Worm (Caenorhabditis elegans) whole organism, midembryonic: Measurements from ENCODE around the gene hsp-12.3.

Experiments
- T22C8.4 ChIP-seq: fragments of 200-800 bp; sonication (Bioruptor generic); IDR thresholded peaks from 2 replicates; pipeline ENCODE4 v1.3.6; 2022; ENCODE audit warnings: missing genetic modification characterization, missing compliant biosample characterization
- cog-1 ChIP-seq: sonication (generic microtip); optimal IDR thresholded peaks from 2 replicates; lab custom pipeline; 2016; ENCODE audit warnings: missing genetic modification characterization, missing compliant biosample characterization
- flt-1 ChIP-seq: fragments of 200-800 bp; sonication (Bioruptor generic); IDR thresholded peaks from 2 replicates; pipeline ENCODE4 v1.3.6; 2022; ENCODE audit warnings: missing genetic modification characterization, missing compliant biosample characterization
- klf-2 ChIP-seq: fragments of 200-800 bp; sonication (Bioruptor generic); conservative IDR thresholded peaks from 2 replicates; pipeline ENCODE4 v1.3.6; 2022; ENCODE audit warnings: missing genetic modification reagents, missing genetic modification characterization, missing compliant biosample characterization
- med-1 ChIP-seq: sonication (generic microtip); optimal IDR thresholded peaks from 2 replicates; lab custom pipeline; 2017; ENCODE audit warnings: missing genetic modification characterization, mild to moderate bottlenecking, missing compliant biosample characterization, antibody characterized with exemption, missing genetic modification reagents; ENCODE audit not compliant: insufficient read depth
- ref-1 ChIP-seq: fragments of 200-800 bp; sonication (Bioruptor generic); conservative IDR thresholded peaks from 2 replicates; pipeline ENCODE4 v1.3.6; 2022; ENCODE audit warnings: missing genetic modification reagents, missing genetic modification characterization, missing compliant biosample characterization
- tab-1 ChIP-seq: fragments of 200-800 bp; sonication (Bioruptor generic); IDR thresholded peaks from 2 replicates; pipeline ENCODE4 v1.3.6; 2022; ENCODE audit warnings: missing genetic modification characterization, missing compliant biosample characterization
- ztf-23 ChIP-seq: fragments of 200-800 bp; sonication (Bioruptor generic); IDR thresholded peaks from 2 replicates; pipeline ENCODE4 v1.3.6; 2022; ENCODE audit warnings: missing genetic modification reagents, missing genetic modification characterization, missing compliant biosample characterization
- ztf-29 ChIP-seq: fragments of 200-800 bp; sonication (Bioruptor generic); IDR thresholded peaks from 2 replicates; pipeline ENCODE4 v1.3.6; 2022; ENCODE audit warnings: missing genetic modification reagents, missing genetic modification characterization, missing compliant biosample characterization

The hsp-12.3 gene

ce11 chrIV:9445407-9445806, at the start of gene hsp-12.3:
Gene hsp-12.3, minus strand, starts transcription at chrIV:9445507.
- TF ChIP-seq ztf-29 (GFP tag; lab: Robert Waterston, UW) (no peak), klf-2 (no peak), med-1 (GFP tag; lab: Kevin White, UChicago) (no peak), ref-1 (no peak), cog-1 (no peak)

- TF ChIP-seq tab-1 (GFP tag; lab: Robert Waterston, UW) (no peak), cog-1 (no peak), ztf-29 (GFP tag; lab: Robert Waterston, UW) (no peak)
Observed at ce11 chrIV:9490320-9490719, 45.0 kb upstream of the hsp-12.3 start, which contains the start of gene sru-6. Gene sru-6, plus strand, starts transcription at chrIV:9490620.

ce11 chrIV:9488315-9488714, 43.0 kb upstream of the hsp-12.3 start, which contains the start of gene sru-1:
Gene sru-1, plus strand, starts transcription at chrIV:9488615.
- TF ChIP-seq tab-1 (GFP tag; lab: Robert Waterston, UW): no peak
- no peak for TF ChIP-seq ztf-29 (GFP tag; lab: Robert Waterston, UW)
- TF ChIP-seq flt-1: no peak
- no peak for TF ChIP-seq T22C8.4
- no peak for TF ChIP-seq ztf-23
- no peak for TF ChIP-seq med-1 (GFP tag; lab: Kevin White, UChicago)
- TF ChIP-seq cog-1: no peak
- no peak for TF ChIP-seq ref-1
- TF ChIP-seq klf-2: no peak

DNA sequence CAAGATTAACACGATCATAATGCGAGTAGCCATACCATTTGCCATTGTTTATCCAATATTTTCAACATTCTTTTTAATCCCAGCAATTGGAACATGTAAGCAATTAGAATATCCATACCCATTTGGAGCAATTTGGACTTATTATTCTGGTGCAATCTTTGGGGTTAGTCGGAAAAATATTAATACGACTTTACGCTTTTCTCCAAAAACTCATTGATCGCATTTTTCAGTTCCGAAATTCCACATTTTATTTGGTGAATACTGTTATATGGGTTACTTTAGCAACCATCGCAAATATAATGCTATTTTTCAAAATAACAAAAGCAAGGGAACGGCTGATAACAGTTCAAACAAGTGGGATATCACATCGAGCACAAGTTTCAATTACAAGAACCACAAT, 41.5 kb upstream of the hsp-12.3 start:
- TF ChIP-seq ztf-29 (GFP tag; lab: Robert Waterston, UW) (no peak), cog-1 (no peak), ref-1 (no peak), flt-1 (no peak)

DNA sequence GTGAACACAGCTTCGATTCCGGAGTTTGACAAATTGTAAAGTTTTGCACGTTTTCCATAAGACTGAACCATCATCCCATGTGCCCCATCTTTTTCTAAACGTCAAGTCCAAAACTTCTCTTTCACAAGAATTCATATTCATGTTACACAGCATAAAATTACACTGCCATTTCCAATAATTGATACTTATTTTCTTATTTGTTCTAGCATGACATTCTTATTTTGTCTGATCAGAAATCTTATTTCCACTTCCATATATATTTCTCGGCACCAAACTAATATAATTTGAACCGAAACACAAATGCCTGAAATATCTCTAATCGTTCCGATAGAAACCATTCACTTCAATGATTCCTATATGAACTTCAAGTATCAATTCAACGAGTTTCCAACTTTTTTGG, 40.7 kb upstream of the hsp-12.3 start, which contains the start of gene sru-2:
Gene sru-2, plus strand, starts transcription at position 301 of the 400 bp plus-strand sequence.
- no peak for TF ChIP-seq klf-2
- no peak for TF ChIP-seq tab-1 (GFP tag; lab: Robert Waterston, UW)
- no peak for TF ChIP-seq cog-1
- TF ChIP-seq ztf-29 (GFP tag; lab: Robert Waterston, UW): no peak
- TF ChIP-seq flt-1: no peak
- no peak for TF ChIP-seq T22C8.4
- no peak for TF ChIP-seq med-1 (GFP tag; lab: Kevin White, UChicago)
- TF ChIP-seq ztf-23: no peak
- TF ChIP-seq ref-1: no peak

DNA sequence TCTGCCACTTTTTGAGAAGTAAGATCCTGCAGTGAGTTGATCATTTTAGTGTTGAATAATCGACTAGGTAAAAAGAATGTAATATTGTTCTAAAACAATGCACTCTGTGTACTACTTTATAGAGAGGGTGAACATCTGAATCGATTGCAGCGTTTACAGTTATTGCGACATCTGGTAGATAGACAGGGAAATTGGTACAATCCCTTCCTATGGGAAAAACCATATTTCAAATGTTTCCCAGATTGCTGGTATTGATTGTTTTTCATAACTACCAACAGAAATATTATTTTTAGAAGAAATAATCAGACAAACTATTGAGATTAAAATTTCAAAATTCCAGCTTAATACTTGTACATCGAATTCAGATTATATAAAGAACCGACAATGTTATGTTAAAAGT, 39.7 kb upstream of the hsp-12.3 start, which contains the start of gene gadr-2:
Gene gadr-2, minus strand, starts transcription at position 101 of the 400 bp plus-strand sequence.
- TF ChIP-seq med-1 (GFP tag; lab: Kevin White, UChicago) (no peak), tab-1 (GFP tag; lab: Robert Waterston, UW) (no peak), klf-2 (no peak), cog-1 (no peak), T22C8.4 (no peak), ztf-29 (GFP tag; lab: Robert Waterston, UW) (no peak), ztf-23 (no peak), ref-1 (no peak), flt-1 (no peak)

DNA sequence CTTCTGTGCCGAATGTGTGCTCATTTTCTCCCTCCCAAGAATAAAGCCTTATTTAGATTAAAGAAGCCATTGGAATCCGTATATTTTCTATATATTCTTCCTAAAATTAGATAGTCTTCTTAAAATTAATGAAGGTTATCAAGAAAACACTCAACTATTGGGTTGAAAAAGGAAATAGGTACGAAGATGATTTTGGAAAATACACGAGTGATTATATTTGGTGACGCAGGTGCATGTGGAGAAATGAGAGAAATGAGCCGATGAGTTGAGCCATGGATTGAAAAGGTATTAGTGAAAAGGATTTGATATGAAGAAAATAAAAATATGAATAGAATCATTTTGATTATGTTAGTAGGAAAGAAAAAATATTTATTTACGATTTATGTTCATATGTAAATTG, 35.6 kb upstream of the hsp-12.3 start, which contains the start of gene cng-3:
Gene cng-3, minus strand, starts transcription at position 102 of the 400 bp plus-strand sequence.
- TF ChIP-seq ztf-29 (GFP tag; lab: Robert Waterston, UW) (no peak), ztf-23 (no peak), cog-1 (no peak), T22C8.4 (no peak), klf-2 (no peak), med-1 (GFP tag; lab: Kevin White, UChicago) (no peak), ref-1 (no peak), flt-1 (no peak), tab-1 (GFP tag; lab: Robert Waterston, UW) (no peak)

- TF ChIP-seq ztf-23: peak; percentile 96
- TF ChIP-seq klf-2: no peak; the same call in 1 of the 2 replicates
- peak; percentile 98 for TF ChIP-seq tab-1 (GFP tag; lab: Robert Waterston, UW)
- TF ChIP-seq flt-1: peak; percentile 99
- TF ChIP-seq cog-1: peak; percentile 58
- peak; percentile 89 for TF ChIP-seq med-1 (GFP tag; lab: Kevin White, UChicago)
- TF ChIP-seq ref-1: peak; percentile 95
- TF ChIP-seq T22C8.4: peak; percentile 95
- TF ChIP-seq ztf-29 (GFP tag; lab: Robert Waterston, UW): no peak; the same call in 1 of the 2 replicates
Observed at ce11 chrIV:9477135-9477928, 32.0 kb upstream of the hsp-12.3 start, which contains the start of gene wrt-3. Gene wrt-3, minus strand, starts transcription at chrIV:9477456.

DNA sequence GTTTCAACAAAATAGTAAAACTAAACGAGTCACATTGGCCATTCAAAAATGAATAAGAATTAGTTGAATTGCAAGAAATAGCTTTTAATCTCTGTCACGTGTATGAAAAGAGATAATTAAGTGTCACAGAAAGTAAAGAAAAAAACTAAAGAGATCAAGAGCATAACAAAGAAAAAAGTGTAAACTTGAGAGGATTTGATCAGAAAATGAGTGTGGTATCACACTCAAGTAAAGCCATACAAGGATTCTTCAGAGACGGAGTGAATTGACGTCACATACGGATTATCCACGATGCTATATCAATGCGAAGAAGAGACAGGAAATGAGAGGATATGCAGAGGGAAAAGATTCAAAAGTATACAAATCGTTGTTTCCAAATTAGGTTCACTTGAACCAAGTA, 24.0 kb upstream of the hsp-12.3 start:
- no peak for TF ChIP-seq ref-1

DNA sequence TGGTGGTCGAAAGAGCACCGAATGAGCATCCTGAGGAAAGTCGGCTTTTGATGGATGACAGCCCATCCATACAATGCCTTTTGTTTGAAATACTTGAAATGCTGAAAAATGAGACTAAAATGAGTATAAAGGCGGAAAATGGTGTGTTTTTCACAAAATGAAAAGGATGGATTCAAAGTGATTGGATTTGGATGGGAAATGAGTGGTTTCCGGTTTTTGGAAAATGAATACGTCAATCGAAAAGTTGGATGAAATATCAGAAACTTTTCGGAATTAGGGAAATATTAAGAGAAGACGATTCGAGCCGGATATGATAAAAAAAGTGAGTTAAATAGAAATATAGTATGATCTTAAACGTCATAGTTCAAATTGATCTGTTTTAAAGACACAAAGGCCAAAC, 22.1 kb upstream of the hsp-12.3 start, which contains the start of gene F38E11.6:
Gene F38E11.6, minus strand, starts transcription at position 101 of the 400 bp plus-strand sequence.
- TF ChIP-seq ref-1 (no peak), tab-1 (GFP tag; lab: Robert Waterston, UW) (no peak)

DNA sequence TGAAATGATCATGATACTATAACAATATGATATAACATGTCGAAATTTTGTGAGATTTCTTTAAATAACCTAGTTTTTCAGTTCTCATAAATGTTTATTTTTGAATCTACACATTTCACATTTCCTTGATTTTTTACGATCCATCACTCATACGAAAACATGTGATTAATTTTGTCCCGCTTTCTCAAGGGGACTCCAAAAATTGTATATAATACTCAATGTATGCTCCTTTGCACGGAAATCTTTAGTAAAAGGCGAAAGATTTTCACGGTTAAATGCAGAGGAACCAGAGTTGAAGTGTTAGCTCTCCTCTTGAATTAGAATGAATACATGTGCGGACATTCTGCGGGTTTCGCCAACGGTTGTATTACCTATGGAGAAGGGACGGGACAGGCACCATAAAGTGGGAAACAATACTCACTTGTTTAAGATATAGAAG, 19.1 kb upstream of the hsp-12.3 start:
- TF ChIP-seq flt-1: 0 out of 2 replicates have a peak, but pooled peaks have one; percentile 15
- TF ChIP-seq ref-1: no peak
